Fruit fly (Drosophila melanogaster) whole organism, embryonic: ENCODE measurements around the gene CG7860.
A peak's percentile ranks its signal among the peaks of the same experiment; 100 is the strongest.

Source experiments
- Bgb ChIP-seq: fragments of 200-800 bp; sonication (Bioruptor generic); IDR thresholded peaks from 2 replicates; pipeline ENCODE4 v1.3.6; 2022; ENCODE audit warnings: missing biosample characterization, missing genetic modification characterization; ENCODE audit not compliant: partially characterized antibody
- CG10274 ChIP-seq: fragments of 200-800 bp; sonication (Bioruptor generic); optimal IDR thresholded peaks from 3 replicates; lab custom pipeline; 2017; ENCODE audit warnings: missing biosample characterization, mild to moderate bottlenecking, missing genetic modification characterization
- CG11093 ChIP-seq: fragments of 200-800 bp; sonication (Bioruptor generic); IDR thresholded peaks from 3 replicates; pipeline ENCODE4 v1.3.6; 2022; ENCODE audit warnings: missing biosample characterization, missing genetic modification characterization
- CG11398 ChIP-seq: fragments of 200-800 bp; sonication (Bioruptor generic); optimal IDR thresholded peaks from 2 replicates; lab custom pipeline; 2016; ENCODE audit warnings: missing biosample characterization, missing genetic modification characterization
- CG11695 ChIP-seq: fragments of 200-800 bp; sonication (Bioruptor generic); IDR thresholded peaks from 3 replicates; pipeline ENCODE4 v1.3.6; 2022; ENCODE audit warnings: missing biosample characterization, missing genetic modification characterization
- CG12391 ChIP-seq: fragments of 200-800 bp; sonication (Bioruptor generic); optimal IDR thresholded peaks from 3 replicates; lab custom pipeline; 2018; ENCODE audit warnings: missing biosample characterization, mild to moderate bottlenecking, missing genetic modification characterization, moderate library complexity
- CG12744 ChIP-seq: fragments of 200-800 bp; sonication (Bioruptor generic); optimal IDR thresholded peaks from 2 replicates; lab custom pipeline; 2016; ENCODE audit warnings: missing biosample characterization, missing genetic modification characterization
- CG13775 ChIP-seq: fragments of 200-800 bp; sonication (Bioruptor generic); optimal IDR thresholded peaks from 3 replicates; lab custom pipeline; 2017; ENCODE audit warnings: missing biosample characterization, mild to moderate bottlenecking, missing genetic modification characterization
- CG15269 ChIP-seq: fragments of 200-800 bp; sonication (Bioruptor generic); optimal IDR thresholded peaks from 2 replicates; lab custom pipeline; 2018; ENCODE audit warnings: missing biosample characterization, mild to moderate bottlenecking, missing genetic modification characterization, moderate library complexity
- CG17385 ChIP-seq: fragments of 200-800 bp; sonication (Bioruptor generic); optimal IDR thresholded peaks from 3 replicates; lab custom pipeline; 2018; ENCODE audit warnings: missing biosample characterization, mild to moderate bottlenecking, missing genetic modification characterization
- CG18011 ChIP-seq: fragments of 200-800 bp; sonication (Bioruptor generic); optimal IDR thresholded peaks from 2 replicates; lab custom pipeline; 2017; ENCODE audit warnings: missing biosample characterization, missing genetic modification characterization, mild to moderate bottlenecking, moderate library complexity, missing genotype
- CG18476 ChIP-seq: fragments of 200-800 bp; sonication (Bioruptor generic); optimal IDR thresholded peaks from 2 replicates; lab custom pipeline; 2016; ENCODE audit warnings: missing biosample characterization, mild to moderate bottlenecking, missing genetic modification characterization
- CG18619 ChIP-seq: fragments of 200-800 bp; sonication (Bioruptor generic); optimal IDR thresholded peaks from 3 replicates; lab custom pipeline; 2017; ENCODE audit warnings: missing biosample characterization, mild to moderate bottlenecking, missing genetic modification characterization
- CG30403 ChIP-seq: fragments of 200-800 bp; sonication (Bioruptor generic); optimal IDR thresholded peaks from 3 replicates; lab custom pipeline; 2016; ENCODE audit warnings: missing biosample characterization, missing genetic modification characterization
- CG34224 ChIP-seq: fragments of 200-800 bp; sonication (Bioruptor generic); IDR thresholded peaks from 3 replicates; pipeline ENCODE4 v1.3.6; 2022; ENCODE audit warnings: missing biosample characterization, missing genetic modification characterization; ENCODE audit not compliant: partially characterized antibody
- CG4820 ChIP-seq: fragments of 200-800 bp; sonication (Bioruptor generic); optimal IDR thresholded peaks from 3 replicates; lab custom pipeline; 2016; ENCODE audit warnings: missing biosample characterization, missing genetic modification characterization
- CG5180 ChIP-seq: fragments of 200-800 bp; sonication (Bioruptor generic); optimal IDR thresholded peaks from 3 replicates; lab custom pipeline; 2017; ENCODE audit warnings: missing biosample characterization, missing genetic modification characterization, mild to moderate bottlenecking, moderate library complexity, missing genetic modification reagents
- CG6272 ChIP-seq: fragments of 200-800 bp; sonication (Bioruptor generic); IDR thresholded peaks from 2 replicates; pipeline ENCODE4 v1.3.6; 2022; ENCODE audit warnings: missing biosample characterization, missing genetic modification characterization
- CG6854 ChIP-seq: fragments of 200-800 bp; sonication (Bioruptor generic); optimal IDR thresholded peaks from 3 replicates; lab custom pipeline; 2017; ENCODE audit warnings: missing biosample characterization, mild to moderate bottlenecking, missing genetic modification characterization
- CG9437 ChIP-seq: fragments of 200-800 bp; sonication (Bioruptor generic); optimal IDR thresholded peaks from 2 replicates; lab custom pipeline; 2018; ENCODE audit warnings: missing biosample characterization, mild to moderate bottlenecking, missing genetic modification characterization
- CG9609 ChIP-seq: fragments of 200-800 bp; sonication (Bioruptor generic); optimal IDR thresholded peaks from 3 replicates; lab custom pipeline; 2016; ENCODE audit warnings: missing biosample characterization, missing genetic modification characterization
- D19A ChIP-seq: fragments of 200-800 bp; optimal IDR thresholded peaks from 3 replicates; lab custom pipeline; 2019; ENCODE audit warnings: missing biosample characterization, mild to moderate bottlenecking, missing genetic modification characterization, moderate library complexity
- Doc2 ChIP-seq: fragments of 200-800 bp; sonication (Bioruptor generic); IDR thresholded peaks from 2 replicates; pipeline ENCODE4 v1.3.6; 2022; ENCODE audit warnings: missing biosample characterization, missing genetic modification characterization
- Fer1 ChIP-seq: fragments of 200-800 bp; sonication (Bioruptor generic); optimal IDR thresholded peaks from 2 replicates; lab custom pipeline; 2017; ENCODE audit warnings: missing biosample characterization, mild to moderate bottlenecking, missing genetic modification characterization
- Fer2 ChIP-seq: fragments of 200-800 bp; sonication (Bioruptor generic); optimal IDR thresholded peaks from 2 replicates; lab custom pipeline; 2018; ENCODE audit warnings: missing biosample characterization, mild to moderate bottlenecking, missing genetic modification characterization, moderate library complexity
- GATAe ChIP-seq: fragments of 200-800 bp; sonication (Bioruptor generic); conservative IDR thresholded peaks from 2 replicates; pipeline ENCODE4 v1.3.6; 2022; ENCODE audit warnings: missing biosample characterization, missing genetic modification characterization
- HLH3B ChIP-seq: fragments of 200-800 bp; sonication (Bioruptor generic); IDR thresholded peaks from 2 replicates; pipeline ENCODE4 v1.3.6; 2022; ENCODE audit warnings: missing biosample characterization, missing genetic modification characterization
- Hmx ChIP-seq: fragments of 200-800 bp; sonication (Bioruptor generic); optimal IDR thresholded peaks from 2 replicates; lab custom pipeline; 2016; ENCODE audit warnings: missing biosample characterization, missing genetic modification characterization
- Lpt ChIP-seq: fragments of >200 bp; optimal IDR thresholded peaks from 2 replicates; lab custom pipeline; 2018; ENCODE audit warnings: missing biosample characterization, missing genetic modification characterization
- Meics ChIP-seq: fragments of 200-800 bp; sonication (Bioruptor generic); optimal IDR thresholded peaks from 2 replicates; lab custom pipeline; 2017; ENCODE audit warnings: missing biosample characterization, mild to moderate bottlenecking, missing genetic modification characterization
- Neu2 ChIP-seq: fragments of 200-800 bp; sonication (Bioruptor generic); optimal IDR thresholded peaks from 3 replicates; lab custom pipeline; 2016; ENCODE audit warnings: missing biosample characterization, missing genetic modification characterization, borderline replicate concordance
- Stat92E ChIP-seq, 3 experiments: fragments of >200 bp in 2 of 3; fragments of 200-800 bp in 1 of 3; sonication (Bioruptor generic) in 1 of 3; optimal IDR thresholded peaks; 2 replicates each; lab custom pipeline; 2017 to 2019; ENCODE audit warnings: missing biosample characterization in 3 of 3, missing genetic modification characterization in 3 of 3, mild to moderate bottlenecking in 1 of 3, moderate library complexity in 1 of 3
- Vsx1 ChIP-seq: fragments of 200-800 bp; sonication (Bioruptor generic); optimal IDR thresholded peaks from 2 replicates; lab custom pipeline; 2017; ENCODE audit warnings: missing biosample characterization, mild to moderate bottlenecking, missing genetic modification characterization, missing genetic modification reagents
- YL-1 ChIP-seq: fragments of 200-800 bp; sonication (Bioruptor generic); optimal IDR thresholded peaks from 3 replicates; lab custom pipeline; 2017; ENCODE audit warnings: missing biosample characterization, mild to moderate bottlenecking, missing genetic modification characterization
- ase ChIP-seq: fragments of 200-800 bp; sonication (Bioruptor generic); IDR thresholded peaks from 3 replicates; pipeline ENCODE4 v1.3.6; 2022; ENCODE audit warnings: missing biosample characterization, missing genetic modification characterization
- corto ChIP-seq: fragments of 200-800 bp; sonication (Bioruptor generic); optimal IDR thresholded peaks from 2 replicates; lab custom pipeline; 2016; ENCODE audit warnings: missing biosample characterization, mild to moderate bottlenecking, missing genetic modification characterization, moderate library complexity
- dati ChIP-seq: fragments of 200-800 bp; sonication (Bioruptor generic); IDR thresholded peaks from 2 replicates; pipeline ENCODE4 v1.3.6; 2022; ENCODE audit warnings: missing biosample characterization, missing genetic modification characterization
- her ChIP-seq: fragments of 200-800 bp; sonication (Bioruptor generic); optimal IDR thresholded peaks from 2 replicates; lab custom pipeline; 2016; ENCODE audit warnings: missing biosample characterization, missing genetic modification characterization
- lilli ChIP-seq: fragments of 200-800 bp; sonication (Bioruptor generic); optimal IDR thresholded peaks from 3 replicates; lab custom pipeline; 2016; ENCODE audit warnings: missing biosample characterization, missing genetic modification characterization
- odd ChIP-seq: fragments of 200-800 bp; sonication (Bioruptor generic); optimal IDR thresholded peaks from 2 replicates; lab custom pipeline; 2017; ENCODE audit warnings: missing biosample characterization, mild to moderate bottlenecking, missing genetic modification characterization
- repo ChIP-seq: fragments of 200-800 bp; sonication (Bioruptor generic); optimal IDR thresholded peaks from 2 replicates; lab custom pipeline; 2016; ENCODE audit warnings: missing biosample characterization, missing genetic modification characterization
- sens ChIP-seq: fragments of 200-800 bp; sonication (Bioruptor generic); peaks from one replicate; lab custom pipeline; 2016; ENCODE audit warnings: missing biosample characterization, missing genetic modification characterization
- shn ChIP-seq: fragments of 200-800 bp; sonication (Bioruptor generic); optimal IDR thresholded peaks from 3 replicates; lab custom pipeline; 2016; ENCODE audit warnings: missing biosample characterization, missing genetic modification characterization
- slbo ChIP-seq: fragments of 200-800 bp; sonication (Bioruptor generic); IDR thresholded peaks from 2 replicates; pipeline ENCODE4 v1.3.6; 2022; ENCODE audit warnings: missing biosample characterization, missing genetic modification characterization
- sob ChIP-seq: fragments of 200-800 bp; sonication (Bioruptor generic); IDR thresholded peaks from 2 replicates; pipeline ENCODE4 v1.3.6; 2022; ENCODE audit warnings: missing biosample characterization, missing genetic modification characterization
- tup ChIP-seq: fragments of 200-800 bp; sonication (Bioruptor generic); optimal IDR thresholded peaks from 2 replicates; lab custom pipeline; 2016; ENCODE audit warnings: missing biosample characterization, mild to moderate bottlenecking, missing genetic modification characterization, moderate library complexity
- tx ChIP-seq: fragments of 200-800 bp; sonication (Bioruptor generic); optimal IDR thresholded peaks from 2 replicates; lab custom pipeline; 2016; ENCODE audit warnings: missing biosample characterization, missing genetic modification characterization
- usp ChIP-seq: fragments of >200 bp; optimal IDR thresholded peaks from 2 replicates; lab custom pipeline; 2017; ENCODE audit warnings: missing biosample characterization, missing genetic modification characterization
- yki ChIP-seq: fragments of >200 bp; optimal IDR thresholded peaks from 3 replicates; lab custom pipeline; 2018
- zen2 ChIP-seq: fragments of 200-800 bp; sonication (Bioruptor generic); IDR thresholded peaks from 3 replicates; pipeline ENCODE4 v1.3.6; 2022; ENCODE audit warnings: missing biosample characterization, missing genetic modification characterization; ENCODE audit not compliant: partially characterized antibody

CG7860 gene

dm6 chrX:15591721-15592491 is 23.1 kb downstream of the CG7860 start (continued):
- 0 out of 2 replicates have a peak, but pooled peaks have one; percentile 29 for TF ChIP-seq sob (GFP tag; lab: Robert Waterston, UW)
- TF ChIP-seq usp (GFP tag; lab: Kevin White, UChicago) = no peak
- peak; percentile 20 for TF ChIP-seq CG18619
- TF ChIP-seq repo (GFP tag; lab: Kevin White, UChicago) = no peak
- no peak for TF ChIP-seq Fer2
- TF ChIP-seq CG9437 (GFP tag; lab: Kevin White, UChicago) = no peak
- peak; percentile 23 for TF ChIP-seq her (GFP tag; lab: Kevin White, UChicago)
- TF ChIP-seq CG17385 (GFP tag; lab: Kevin White, UChicago) = peak; percentile 45
- peak; percentile 19 for TF ChIP-seq CG4820 (GFP tag; lab: Kevin White, UChicago)
- peak; percentile 10 for TF ChIP-seq CG11398 (GFP tag; lab: Kevin White, UChicago)
- peak; percentile 82 for TF ChIP-seq sens (GFP tag; lab: Kevin White, UChicago)
- TF ChIP-seq dati (GFP tag; lab: Robert Waterston, UW) = no peak
- no peak for TF ChIP-seq Bgb (GFP tag; lab: Robert Waterston, UW)
- no peak for TF ChIP-seq CG18476 (GFP tag; lab: Kevin White, UChicago)
- TF ChIP-seq Fer1 (GFP tag; lab: Kevin White, UChicago) = peak; percentile 41
- no peak for TF ChIP-seq zen2
- TF ChIP-seq Doc2 (GFP tag; lab: Robert Waterston, UW) = no peak
- no peak for TF ChIP-seq CG12744 (GFP tag; lab: Kevin White, UChicago)
- no peak for TF ChIP-seq tup
- no peak for TF ChIP-seq YL-1 (GFP tag; lab: Kevin White, UChicago)
- TF ChIP-seq lilli (GFP tag; lab: Kevin White, UChicago) = peak; percentile 36
- TF ChIP-seq CG15269 (tag; lab: Kevin White, UChicago) = peak; percentile 54
- no peak for TF ChIP-seq Neu2 (GFP tag; lab: Kevin White, UChicago)
- TF ChIP-seq shn (GFP tag; lab: Kevin White, UChicago) = no peak
- peak; percentile 36 for TF ChIP-seq Meics (GFP tag; lab: Kevin White, UChicago)
- no peak for TF ChIP-seq odd
- peak; percentile 57 for TF ChIP-seq CG30403 (GFP tag; lab: Kevin White, UChicago)
- no peak for TF ChIP-seq CG34224 (GFP tag; lab: Robert Waterston, UW)
- TF ChIP-seq GATAe (GFP tag; lab: Robert Waterston, UW) = no peak
- TF ChIP-seq CG9609 (GFP tag; lab: Kevin White, UChicago) = no peak
- TF ChIP-seq CG12391 = peak; percentile 51
- TF ChIP-seq Lpt (GFP tag; lab: Kevin White, UChicago) = no peak
- TF ChIP-seq Vsx1 (GFP tag; lab: Kevin White, UChicago) = no peak
- peak; percentile 34; the same call in 1 of the 2 replicates for TF ChIP-seq CG6272 (GFP tag; lab: Robert Waterston, UW)
- no peak for TF ChIP-seq ase (GFP tag; lab: Robert Waterston, UW)
- TF ChIP-seq corto (GFP tag; lab: Kevin White, UChicago) = no peak
- TF ChIP-seq yki (lab: Kevin White, UChicago) = no peak
- peak; percentile 36 for TF ChIP-seq CG13775 (GFP tag; lab: Kevin White, UChicago)
- no peak for TF ChIP-seq CG11093 (GFP tag; lab: Robert Waterston, UW)
- no peak for TF ChIP-seq D19A
- TF ChIP-seq CG6854 (GFP tag; lab: Kevin White, UChicago) = no peak
- peak; percentile 7 for TF ChIP-seq tx (GFP tag; lab: Kevin White, UChicago)
- no peak for TF ChIP-seq Stat92E (GFP tag; optimal IDR thresholded peaks at IDR 0.05; lab: Kevin White, UChicago)
- no peak for TF ChIP-seq CG18011
- TF ChIP-seq CG11695 (GFP tag; lab: Robert Waterston, UW) = no peak
- TF ChIP-seq Hmx = no peak
- TF ChIP-seq CG10274 = no peak
- peak; percentile 21 for TF ChIP-seq CG5180 (GFP tag; lab: Kevin White, UChicago)
- TF ChIP-seq HLH3B (GFP tag; lab: Robert Waterston, UW) = 0 out of 2 replicates have a peak, but pooled peaks have one; percentile 31
- peak; percentile 52; the same call in 1 of the 2 replicates for TF ChIP-seq slbo
